Worm (Caenorhabditis elegans) whole organism, midembryonic: ENCODE measurements around the gene drd-1.

Experiments
- T22C8.4 ChIP-seq: fragments of 200-800 bp; sonication (Bioruptor generic); IDR thresholded peaks from 2 replicates; pipeline ENCODE4 v1.3.6; 2022; ENCODE audit warnings: missing genetic modification characterization, missing compliant biosample characterization
- cog-1 ChIP-seq: sonication (generic microtip); optimal IDR thresholded peaks from 2 replicates; lab custom pipeline; 2016; ENCODE audit warnings: missing genetic modification characterization, missing compliant biosample characterization
- flt-1 ChIP-seq: fragments of 200-800 bp; sonication (Bioruptor generic); IDR thresholded peaks from 2 replicates; pipeline ENCODE4 v1.3.6; 2022; ENCODE audit warnings: missing genetic modification characterization, missing compliant biosample characterization
- klf-2 ChIP-seq: fragments of 200-800 bp; sonication (Bioruptor generic); conservative IDR thresholded peaks from 2 replicates; pipeline ENCODE4 v1.3.6; 2022; ENCODE audit warnings: missing genetic modification reagents, missing genetic modification characterization, missing compliant biosample characterization
- med-1 ChIP-seq: sonication (generic microtip); optimal IDR thresholded peaks from 2 replicates; lab custom pipeline; 2017; ENCODE audit warnings: missing genetic modification characterization, mild to moderate bottlenecking, missing compliant biosample characterization, antibody characterized with exemption, missing genetic modification reagents; ENCODE audit not compliant: insufficient read depth
- ref-1 ChIP-seq: fragments of 200-800 bp; sonication (Bioruptor generic); conservative IDR thresholded peaks from 2 replicates; pipeline ENCODE4 v1.3.6; 2022; ENCODE audit warnings: missing genetic modification reagents, missing genetic modification characterization, missing compliant biosample characterization
- ztf-23 ChIP-seq: fragments of 200-800 bp; sonication (Bioruptor generic); IDR thresholded peaks from 2 replicates; pipeline ENCODE4 v1.3.6; 2022; ENCODE audit warnings: missing genetic modification reagents, missing genetic modification characterization, missing compliant biosample characterization
- ztf-29 ChIP-seq: fragments of 200-800 bp; sonication (Bioruptor generic); IDR thresholded peaks from 2 replicates; pipeline ENCODE4 v1.3.6; 2022; ENCODE audit warnings: missing genetic modification reagents, missing genetic modification characterization, missing compliant biosample characterization

ce11 chrII:8419015-8419414 is 31.2 kb downstream of the drd-1 start:
- TF ChIP-seq ztf-23 (GFP tag; lab: Robert Waterston, UW) (no peak), flt-1 (GFP tag; lab: Robert Waterston, UW) (no peak), ref-1 (GFP tag; lab: Robert Waterston, UW) (no peak), cog-1 (no peak), T22C8.4 (GFP tag; lab: Robert Waterston, UW) (no peak), klf-2 (no peak), med-1 (GFP tag; lab: Kevin White, UChicago) (no peak), ztf-29 (GFP tag; lab: Robert Waterston, UW) (no peak)
